Worm (Caenorhabditis elegans): ENCODE data around the gene clec-79.

The clec-79 gene

DNA sequence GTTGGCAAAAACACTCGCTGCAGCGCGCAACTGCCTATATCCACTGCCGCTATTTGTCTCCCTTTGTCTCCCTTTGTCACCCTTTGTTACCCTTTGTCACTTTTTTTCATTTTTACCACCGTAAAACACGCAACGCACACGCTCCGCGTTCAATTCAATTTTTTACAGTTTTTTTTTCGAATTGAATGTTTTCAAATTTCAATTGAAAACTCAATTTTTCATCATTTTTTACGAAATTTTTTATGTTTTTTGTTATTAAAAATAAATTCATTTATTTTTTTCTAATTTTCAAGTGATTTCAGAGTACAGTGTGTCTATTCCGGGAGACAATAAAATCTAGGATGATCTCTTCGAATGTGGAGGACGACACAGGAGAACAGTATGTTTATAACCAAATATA is 30.1 kb upstream of the clec-79 start, which contains the start of gene Y46C8AL.11:
TSS of gene Y46C8AL.11 (plus strand) at position 301 of the 400 bp plus-strand sequence.
- TF ChIP-seq blmp-1 (tag; optimal IDR thresholded peaks at IDR 0.05) (no peak), ces-1 (GFP tag; optimal IDR thresholded peaks at IDR 0.05) (no peak), mab-5 (tag; optimal IDR thresholded peaks at IDR 0.05) (no peak), nhr-237 (tag; optimal IDR thresholded peaks at IDR 0.05) (no peak), lin-13 (tag; optimal IDR thresholded peaks at IDR 0.05) (no peak), mls-2 (tag; optimal IDR thresholded peaks at IDR 0.05) (no peak), sptf-1 (tag; optimal IDR thresholded peaks at IDR 0.05) (no peak), elt-3 (tag; optimal IDR thresholded peaks at IDR 0.05) (no peak), cnd-1 (tag; optimal IDR thresholded peaks at IDR 0.05) (no peak), bed-3 (GFP tag; optimal IDR thresholded peaks at IDR 0.05) (no peak), nhr-28 (tag; optimal IDR thresholded peaks at IDR 0.05) (no peak), nhr-76 (tag; optimal IDR thresholded peaks at IDR 0.05) (no peak), ztf-11 (tag; optimal IDR thresholded peaks at IDR 0.05) (no peak), ceh-39 (tag; optimal IDR thresholded peaks at IDR 0.05) (no peak), flh-1 (GFP tag; optimal IDR thresholded peaks at IDR 0.05) (no peak), M03D4.4 (tag; optimal IDR thresholded peaks at IDR 0.05) (no peak), elt-1 (tag; optimal IDR thresholded peaks at IDR 0.05; ENCODE audit: borderline replicate concordance, insufficient read depth) (no peak), unc-62 (GFP tag; optimal IDR thresholded peaks at IDR 0.05) (no peak)

ce11 chrIV:3944459-3944858 is 28.7 kb upstream of the clec-79 start, which contains the start of gene clec-72:
TSS of gene clec-72 (plus strand) at chrIV:3944816.
- no peak for TF ChIP-seq hlh-1 (tag; optimal IDR thresholded peaks at IDR 0.05)
- no peak for TF ChIP-seq lin-32 (GFP tag; optimal IDR thresholded peaks at IDR 0.05)
- no peak for TF ChIP-seq mls-2 (tag; optimal IDR thresholded peaks at IDR 0.05)
- TF ChIP-seq flh-1 (GFP tag; optimal IDR thresholded peaks at IDR 0.05): no peak
- no peak for TF ChIP-seq sptf-1 (tag; optimal IDR thresholded peaks at IDR 0.05)
- TF ChIP-seq ztf-11 (tag; optimal IDR thresholded peaks at IDR 0.05): no peak
- TF ChIP-seq ceh-43 (GFP tag; optimal IDR thresholded peaks at IDR 0.05): no peak
- TF ChIP-seq tbx-8 (GFP tag; optimal IDR thresholded peaks at IDR 0.05): no peak
- no peak for TF ChIP-seq ceh-83 (GFP tag; optimal IDR thresholded peaks at IDR 0.05)
- TF ChIP-seq unc-120 (tag; optimal IDR thresholded peaks at IDR 0.05; ENCODE audit: poor library complexity, severe bottlenecking): no peak
- TF ChIP-seq pha-4 (tag; optimal IDR thresholded peaks at IDR 0.05): no peak
- TF ChIP-seq ceh-39 (tag; optimal IDR thresholded peaks at IDR 0.05): no peak

ce11 chrIV:3956095-3956494 is 17.1 kb upstream of the clec-79 start, which contains the start of gene clec-73:
TSS of gene clec-73 (minus strand) at chrIV:3956195.
- TF ChIP-seq lsy-2 (tag; optimal IDR thresholded peaks at IDR 0.05) (no peak), unc-120 (tag; optimal IDR thresholded peaks at IDR 0.05; ENCODE audit: poor library complexity, severe bottlenecking) (no peak), ztf-11 (tag; optimal IDR thresholded peaks at IDR 0.05) (no peak), flh-1 (GFP tag; optimal IDR thresholded peaks at IDR 0.05) (no peak), blmp-1 (tag; optimal IDR thresholded peaks at IDR 0.05) (no peak), cnd-1 (tag; optimal IDR thresholded peaks at IDR 0.05) (no peak), mab-5 (tag; optimal IDR thresholded peaks at IDR 0.05) (no peak), ceh-83 (GFP tag; optimal IDR thresholded peaks at IDR 0.05) (no peak), nhr-28 (tag; optimal IDR thresholded peaks at IDR 0.05) (no peak), nhr-2 (tag; optimal IDR thresholded peaks at IDR 0.05) (no peak), nhr-12 (tag; optimal IDR thresholded peaks at IDR 0.05) (no peak), lin-32 (GFP tag; optimal IDR thresholded peaks at IDR 0.05) (no peak), tbx-8 (GFP tag; optimal IDR thresholded peaks at IDR 0.05) (no peak)

DNA sequence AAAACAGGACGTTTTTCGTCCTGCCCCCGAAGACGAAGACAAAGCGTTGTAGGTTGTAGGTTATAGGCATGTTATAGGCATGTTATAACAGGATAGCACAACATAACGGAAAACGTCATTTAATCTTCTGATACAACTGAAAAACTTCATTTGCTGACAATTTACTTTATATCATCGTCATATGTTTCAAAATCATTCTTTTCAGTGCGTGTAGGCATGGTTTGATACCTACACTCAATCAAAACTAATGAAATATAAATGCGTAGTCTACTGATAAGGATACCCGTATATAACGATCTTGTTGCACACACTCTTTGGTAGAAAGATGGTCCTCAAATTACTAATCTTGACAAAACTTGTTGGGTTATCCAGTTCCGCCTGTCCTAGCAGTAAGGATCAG is 16.4 kb upstream of the clec-79 start, which contains the start of gene clec-74:
TSS of gene clec-74 (plus strand) at position 301 of the 400 bp plus-strand sequence.
- TF ChIP-seq ceh-83 (GFP tag; optimal IDR thresholded peaks at IDR 0.05) (no peak), nhr-2 (tag; optimal IDR thresholded peaks at IDR 0.05) (no peak), pha-4 (tag; optimal IDR thresholded peaks at IDR 0.05) (no peak), M03D4.4 (tag; optimal IDR thresholded peaks at IDR 0.05) (no peak), drap-1 (GFP tag; optimal IDR thresholded peaks at IDR 0.05) (no peak)

DNA sequence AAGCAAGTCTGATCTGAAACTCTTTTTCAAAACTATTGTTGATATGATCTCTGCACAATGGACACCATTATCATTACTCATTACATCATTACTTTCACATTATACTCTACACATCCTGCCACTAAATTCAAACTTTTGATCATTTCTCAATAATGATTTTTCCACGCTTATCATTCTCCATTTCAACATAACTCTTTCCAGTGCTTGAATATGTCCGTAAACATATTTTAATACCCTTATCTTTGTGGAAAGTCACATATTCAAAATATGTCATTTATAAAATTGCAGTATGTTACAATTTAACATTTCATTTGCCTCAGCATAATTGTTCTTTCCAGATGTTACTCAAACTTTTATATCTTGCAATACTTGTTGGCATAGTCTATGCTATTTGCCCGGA is 12.8 kb upstream of the clec-79 start, which contains the start of gene clec-75:
TSS of gene clec-75 (plus strand) at position 339 of the 400 bp plus-strand sequence.
- TF ChIP-seq tbx-8 (GFP tag; optimal IDR thresholded peaks at IDR 0.05) (no peak), elt-1 (tag; optimal IDR thresholded peaks at IDR 0.05; ENCODE audit: borderline replicate concordance, insufficient read depth) (no peak), drap-1 (GFP tag; optimal IDR thresholded peaks at IDR 0.05) (no peak)

DNA sequence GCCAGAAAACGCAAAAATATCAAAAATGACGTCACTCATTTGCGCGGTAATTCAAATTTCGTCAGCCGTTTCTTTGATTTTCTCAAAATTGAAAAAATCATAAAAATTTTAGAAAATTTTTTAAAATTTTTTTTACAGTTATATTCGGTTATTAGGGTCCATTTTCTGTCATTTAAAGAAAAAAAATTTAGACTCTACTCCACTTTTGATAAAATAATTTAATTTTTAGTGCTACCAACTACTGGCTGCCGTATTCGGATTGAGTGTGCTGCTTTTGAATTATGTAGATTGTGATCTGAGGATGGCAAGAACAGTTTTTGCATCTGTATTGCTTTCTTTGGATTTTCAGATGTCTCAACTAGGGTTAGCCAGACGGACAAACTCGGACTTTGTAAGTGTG is 10.6 kb upstream of the clec-79 start, which contains the start of gene Y46C8AM.1:
TSS of gene Y46C8AM.1 (plus strand) at position 301 of the 400 bp plus-strand sequence.
- TF ChIP-seq ztf-11 (tag; optimal IDR thresholded peaks at IDR 0.05) (no peak), nhr-2 (tag; optimal IDR thresholded peaks at IDR 0.05) (no peak), mls-2 (tag; optimal IDR thresholded peaks at IDR 0.05) (no peak), lin-32 (GFP tag; optimal IDR thresholded peaks at IDR 0.05) (no peak), zip-8 (tag; optimal IDR thresholded peaks at IDR 0.05) (no peak), mab-5 (tag; optimal IDR thresholded peaks at IDR 0.05) (no peak), pha-4 (tag; optimal IDR thresholded peaks at IDR 0.05) (no peak), sem-2 (GFP tag; optimal IDR thresholded peaks at IDR 0.05) (no peak), hlh-1 (tag; optimal IDR thresholded peaks at IDR 0.05) (no peak), nhr-12 (tag; optimal IDR thresholded peaks at IDR 0.05) (no peak)
